Fruit fly (Drosophila melanogaster): ENCODE data around the gene eag.

Gene eag

DNA sequence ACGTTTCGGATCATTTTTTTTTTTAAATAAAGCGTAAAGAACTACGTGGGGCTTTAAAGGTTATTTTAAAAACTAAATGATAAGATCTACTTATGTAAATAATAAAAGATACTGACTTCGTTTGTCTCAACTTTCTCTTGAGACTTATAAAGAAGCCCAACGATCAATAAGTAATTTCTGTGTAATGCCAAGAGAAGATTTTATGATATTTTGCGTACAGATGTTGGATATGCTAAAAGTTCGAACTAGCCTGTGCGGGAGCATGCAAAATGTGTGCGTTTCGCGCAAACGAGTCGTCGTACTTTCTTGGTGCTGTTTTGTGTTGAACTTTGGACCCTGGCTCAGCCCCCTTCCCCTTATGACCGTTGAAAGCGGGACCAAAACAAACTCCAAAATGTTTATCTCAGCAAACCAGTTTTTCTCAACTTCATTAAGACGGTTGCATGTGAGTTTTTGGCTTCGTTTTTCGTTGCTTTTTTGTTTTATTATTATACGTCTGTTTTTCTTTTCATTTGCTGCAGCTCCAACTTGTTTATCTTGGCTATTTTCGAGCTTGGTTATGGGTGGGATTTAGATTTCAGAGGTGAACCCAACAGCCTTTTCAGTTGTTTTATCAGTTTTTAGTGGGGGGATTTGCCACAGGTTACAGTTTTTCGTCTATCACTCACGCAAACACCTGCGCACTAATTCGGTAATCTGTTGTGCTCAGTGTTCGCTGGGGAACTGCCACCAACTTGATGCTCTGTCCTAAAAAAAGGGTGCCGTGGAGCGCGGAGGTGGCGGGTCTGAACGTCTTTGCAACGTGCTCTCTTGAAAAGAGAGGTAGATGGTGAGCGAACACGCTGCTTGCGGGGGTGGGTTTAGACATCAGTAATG lies 2.2 kb upstream of the eag start, which contains the start of gene pdgy (continued):
- TF ChIP-seq emc (GFP tag; optimal IDR thresholded peaks at IDR 0.05) (no peak), sr (GFP tag; IDR thresholded peaks at IDR 0.05) (peak; percentile 43; the same call in 1 of the 3 replicates), fru (optimal IDR thresholded peaks at IDR 0.05) (no peak), CG6175 (GFP tag; IDR thresholded peaks at IDR 0.05) (peak; percentile 88), Ptx1 (GFP tag; IDR thresholded peaks at IDR 0.05) (0 out of 2 replicates have a peak, but pooled peaks have one; percentile 14), bsh (GFP tag; optimal IDR thresholded peaks at IDR 0.05) (peak in 1 of 2 experiments; percentile 89), cwo (GFP tag; optimal IDR thresholded peaks at IDR 0.05) (no peak), CG15269 (tag; optimal IDR thresholded peaks at IDR 0.05) (no peak), CG7556 (GFP tag; optimal IDR thresholded peaks at IDR 0.05) (peak; percentile 7), Med (GFP tag) (peak; percentile 88), Pdp1 (GFP tag; optimal IDR thresholded peaks at IDR 0.05) (peak in 1 of 2 experiments; percentile 19), zf30C (GFP tag; optimal IDR thresholded peaks at IDR 0.05) (peak; percentile 34), GATAe (GFP tag; conservative IDR thresholded peaks at IDR 0.05) (no peak), sens (GFP tag) (peak; percentile 72), Hey (tag; optimal IDR thresholded peaks at IDR 0.05) (no peak), eve (GFP tag; optimal IDR thresholded peaks at IDR 0.05) (no peak), CG30431 (GFP tag; optimal IDR thresholded peaks at IDR 0.05) (no peak), da (GFP tag; optimal IDR thresholded peaks at IDR 0.05) (no peak), pita (GFP tag; optimal IDR thresholded peaks at IDR 0.05) (no peak), sug (tag; optimal IDR thresholded peaks at IDR 0.05) (peak; percentile 15), CG16813 (GFP tag; IDR thresholded peaks at IDR 0.05; ENCODE audit: partially characterized antibody) (0 out of 3 replicates have a peak, but pooled peaks have one; percentile 30), PHDP (tag; optimal IDR thresholded peaks at IDR 0.05) (no peak), CG10366 (GFP tag; IDR thresholded peaks at IDR 0.05) (no peak), CG3726 (GFP tag; IDR thresholded peaks at IDR 0.05) (no peak), ci (GFP tag; IDR thresholded peaks at IDR 0.05) (peak; percentile 47; the same call in 2 of the 3 replicates), CG6254 (GFP tag; optimal IDR thresholded peaks at IDR 0.05) (peak; percentile 24), CG9932 (GFP tag; IDR thresholded peaks at IDR 0.05) (no peak), chm (GFP tag; IDR thresholded peaks at IDR 0.05) (peak; percentile 65), bowl (GFP tag; IDR thresholded peaks at IDR 0.05) (0 out of 2 replicates have a peak, but pooled peaks have one; percentile 21), Awh (GFP tag; IDR thresholded peaks at IDR 0.05) (peak; percentile 5; the same call in 1 of the 2 replicates), seq (GFP tag; IDR thresholded peaks at IDR 0.05) (peak; percentile 59; the same call in 1 of the 2 replicates), CG7963 (GFP tag; IDR thresholded peaks at IDR 0.05; ENCODE audit: partially characterized antibody) (no peak), Scr (GFP tag; IDR thresholded peaks at IDR 0.05; ENCODE audit: partially characterized antibody) (no peak), CkIIα-i1 (GFP tag; IDR thresholded peaks at IDR 0.05) (no peak), CG12769 (tag; optimal IDR thresholded peaks at IDR 0.05) (peak; percentile 33), CG9609 (GFP tag; optimal IDR thresholded peaks at IDR 0.05) (no peak), CG18619 (GFP tag; optimal IDR thresholded peaks at IDR 0.05) (no peak), Sin3A (optimal IDR thresholded peaks at IDR 0.05) (no peak), Hr3 (GFP tag; optimal IDR thresholded peaks at IDR 0.05) (no peak), sd (tag; optimal IDR thresholded peaks at IDR 0.05) (no peak), nmo (GFP tag; optimal IDR thresholded peaks at IDR 0.05) (no peak), CG30403 (GFP tag; optimal IDR thresholded peaks at IDR 0.05) (no peak), oc (tag; optimal IDR thresholded peaks at IDR 0.05) (peak; percentile 76), Sry-β (GFP tag; optimal IDR thresholded peaks at IDR 0.05) (no peak), CG5180 (GFP tag; optimal IDR thresholded peaks at IDR 0.05) (peak; percentile 24), CG10543 (GFP tag; optimal IDR thresholded peaks at IDR 0.05) (peak; percentile 31), lola (GFP tag; optimal IDR thresholded peaks at IDR 0.05) (no peak), Stat92E (GFP tag; optimal IDR thresholded peaks at IDR 0.05) (no peak)
